Fruit fly (Drosophila melanogaster) S2 (cell line): Measurements from ENCODE around the gene CG11498.

Source experiments
- CG8478 ChIP-seq: fragments of >200 bp; optimal IDR thresholded peaks from 2 replicates; lab custom pipeline; 2018
- CTCF ChIP-seq, 2 experiments: fragments of >200 bp; optimal IDR thresholded peaks; 2 replicates each; lab custom pipeline; 2018

- TF ChIP-seq CTCF (optimal IDR thresholded peaks at IDR 0.05; lab: Kevin White, UChicago) (no peak), CG8478 (lab: Kevin White, UChicago) (no peak)
Measured at dm6 chr3R:30203104-30203986, 43.1 kb upstream of the CG11498 start.
